Worm (Caenorhabditis elegans) whole organism, late embryonic: ENCODE measurements around the gene B0507.3.

Source experiments
- C08G9.2 ChIP-seq: sonication (generic microtip); optimal IDR thresholded peaks from 2 replicates; lab custom pipeline; 2016; ENCODE audit warnings: mild to moderate bottlenecking, missing genetic modification characterization, moderate library complexity, missing compliant biosample characterization
- C38D4.7 ChIP-seq: fragments of 200-800 bp; sonication (Bioruptor generic); optimal IDR thresholded peaks from 2 replicates; lab custom pipeline; 2018; ENCODE audit warnings: mild to moderate bottlenecking, missing genetic modification characterization, moderate library complexity, missing compliant biosample characterization
- Y22D7AL.16 ChIP-seq: sonication (generic microtip); optimal IDR thresholded peaks from 2 replicates; lab custom pipeline; 2016; ENCODE audit warnings: missing genetic modification characterization, missing compliant biosample characterization
- ceh-19 ChIP-seq: fragments of 200-800 bp; sonication (Bioruptor generic); optimal IDR thresholded peaks from 2 replicates; lab custom pipeline; 2018; ENCODE audit warnings: mild to moderate bottlenecking, missing genetic modification characterization, missing compliant biosample characterization
- ceh-2 ChIP-seq: sonication (generic microtip); optimal IDR thresholded peaks from 2 replicates; lab custom pipeline; 2016; ENCODE audit warnings: missing genotype, missing genetic modification characterization, missing compliant biosample characterization
- ceh-22 ChIP-seq: sonication (generic microtip); optimal IDR thresholded peaks from 2 replicates; lab custom pipeline; 2017; ENCODE audit warnings: missing biosample characterization, missing genetic modification characterization
- ceh-24 ChIP-seq: sonication (generic microtip); optimal IDR thresholded peaks from 2 replicates; lab custom pipeline; 2016; ENCODE audit warnings: mild to moderate bottlenecking, missing genetic modification characterization, missing compliant biosample characterization
- ceh-30 ChIP-seq: fragments of 150-350 bp; optimal IDR thresholded peaks from 2 replicates; lab custom pipeline; 2014; ENCODE audit warnings: missing biosample characterization, missing genetic modification characterization
- ceh-31 ChIP-seq: sonication (generic microtip); optimal IDR thresholded peaks from 2 replicates; lab custom pipeline; 2016; ENCODE audit warnings: missing genetic modification characterization, missing compliant biosample characterization
- dmd-4 ChIP-seq: sonication (generic microtip); optimal IDR thresholded peaks from 2 replicates; lab custom pipeline; 2016; ENCODE audit warnings: borderline replicate concordance, missing genetic modification characterization, missing compliant biosample characterization
- dve-1 ChIP-seq: sonication (generic microtip); optimal IDR thresholded peaks from 2 replicates; lab custom pipeline; 2017; ENCODE audit warnings: antibody characterized with exemption, mild to moderate bottlenecking, missing genetic modification characterization, missing compliant biosample characterization
- elt-2 ChIP-seq: sonication (generic microtip); optimal IDR thresholded peaks from 2 replicates; lab custom pipeline; 2016; ENCODE audit warnings: missing genetic modification reagents, missing genetic modification characterization, missing compliant biosample characterization
- ets-4 ChIP-seq: sonication (generic microtip); optimal IDR thresholded peaks from 2 replicates; lab custom pipeline; 2016; ENCODE audit warnings: missing genetic modification characterization, missing compliant biosample characterization
- fkh-6 ChIP-seq: sonication (generic microtip); optimal IDR thresholded peaks from 2 replicates; lab custom pipeline; 2016; ENCODE audit warnings: missing genetic modification characterization, missing compliant biosample characterization
- hlh-13 ChIP-seq: fragments of 200-800 bp; sonication (Bioruptor generic); optimal IDR thresholded peaks from 2 replicates; lab custom pipeline; 2018; ENCODE audit warnings: mild to moderate bottlenecking, missing genetic modification characterization, missing compliant biosample characterization
- hlh-6 ChIP-seq: sonication (generic microtip); optimal IDR thresholded peaks from 2 replicates; lab custom pipeline; 2016; ENCODE audit warnings: missing genotype, missing genetic modification characterization, missing compliant biosample characterization
- hlh-8 ChIP-seq: sonication (generic microtip); optimal IDR thresholded peaks from 2 replicates; lab custom pipeline; 2016; ENCODE audit warnings: missing genotype, missing genetic modification characterization, missing compliant biosample characterization
- lim-6 ChIP-seq: sonication (generic microtip); optimal IDR thresholded peaks from 2 replicates; lab custom pipeline; 2016; ENCODE audit warnings: missing genetic modification characterization, missing compliant biosample characterization
- madf-2 ChIP-seq: sonication (generic microtip); optimal IDR thresholded peaks from 2 replicates; lab custom pipeline; 2017; ENCODE audit warnings: missing genetic modification characterization, missing compliant biosample characterization
- nfya-1 ChIP-seq: sonication (generic microtip); optimal IDR thresholded peaks from 2 replicates; lab custom pipeline; 2017; ENCODE audit warnings: missing genetic modification characterization, mild to moderate bottlenecking, missing compliant biosample characterization, antibody characterized with exemption, moderate library complexity
- odd-2 ChIP-seq: sonication (generic microtip); optimal IDR thresholded peaks from 2 replicates; lab custom pipeline; 2017; ENCODE audit warnings: antibody characterized with exemption, mild to moderate bottlenecking, missing genetic modification characterization, missing compliant biosample characterization
- pax-1 ChIP-seq: fragments of 150-350 bp; optimal IDR thresholded peaks from 2 replicates; lab custom pipeline; 2014; ENCODE audit warnings: missing biosample characterization, missing genetic modification characterization
- pros-1 ChIP-seq: fragments of 150-350 bp; optimal IDR thresholded peaks from 2 replicates; lab custom pipeline; 2014; ENCODE audit warnings: missing biosample characterization, missing genetic modification reagents, missing genetic modification characterization
- sdc-2 ChIP-seq: sonication (generic microtip); optimal IDR thresholded peaks from 2 replicates; lab custom pipeline; 2016; ENCODE audit warnings: missing genotype, missing genetic modification characterization, missing compliant biosample characterization
- sox-2 ChIP-seq: fragments of 200-800 bp; sonication (Bioruptor generic); IDR thresholded peaks from 2 replicates; pipeline ENCODE4 v1.3.6; 2022; ENCODE audit warnings: missing genetic modification reagents, missing genetic modification characterization, missing compliant biosample characterization
- tbx-2 ChIP-seq: sonication (generic microtip); optimal IDR thresholded peaks from 2 replicates; lab custom pipeline; 2016; ENCODE audit warnings: missing genetic modification characterization, missing compliant biosample characterization
- unc-3 ChIP-seq, 2 experiments: fragments of 200-800 bp in 1 of 2; sonication (Bioruptor generic) in 1 of 2; sonication (generic microtip) in 1 of 2; conservative IDR thresholded peaks in 1 of 2; optimal IDR thresholded peaks in 1 of 2; 2 replicates each; pipeline versions ENCODE4 v1.3.6 to Lab custom; 2016 to 2022; ENCODE audit warnings: missing compliant biosample characterization in 2 of 2, missing genetic modification characterization in 2 of 2, missing genetic modification reagents in 1 of 2
- unc-42 ChIP-seq: sonication (generic microtip); optimal IDR thresholded peaks from 2 replicates; lab custom pipeline; 2016; ENCODE audit warnings: missing genotype, missing genetic modification characterization, missing compliant biosample characterization
- unc-55 ChIP-seq: sonication (generic microtip); optimal IDR thresholded peaks from 2 replicates; lab custom pipeline; 2017; ENCODE audit warnings: missing biosample characterization, missing genetic modification reagents, missing genetic modification characterization
- unc-86 ChIP-seq: sonication (generic microtip); optimal IDR thresholded peaks from 2 replicates; lab custom pipeline; 2016; ENCODE audit warnings: missing genetic modification characterization, missing compliant biosample characterization

B0507.3 gene

DNA sequence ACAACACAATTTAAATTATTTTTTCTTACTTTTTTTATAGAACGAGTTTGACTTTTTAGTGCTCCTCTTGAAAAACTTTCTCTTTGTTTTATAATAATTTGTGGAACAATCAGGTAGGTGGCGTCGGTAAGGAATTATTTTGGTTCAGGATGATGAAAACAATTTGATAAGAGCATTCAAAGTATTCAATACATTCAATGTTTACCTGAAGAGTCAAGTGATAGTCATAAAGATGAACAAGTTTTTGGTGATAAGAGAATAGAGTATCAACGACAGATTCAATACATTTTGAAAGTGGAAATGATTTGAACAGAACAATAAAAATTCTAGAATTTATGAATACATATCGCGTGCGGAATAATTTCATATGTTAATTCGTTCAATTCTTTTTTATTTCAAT lies 1.2 kb upstream of the B0507.3 start:
- no peak for TF ChIP-seq pax-1 (tag; lab: Kevin White, UChicago)
- TF ChIP-seq elt-2: peak; percentile 61
- TF ChIP-seq pros-1: no peak
- TF ChIP-seq hlh-8: no peak

DNA sequence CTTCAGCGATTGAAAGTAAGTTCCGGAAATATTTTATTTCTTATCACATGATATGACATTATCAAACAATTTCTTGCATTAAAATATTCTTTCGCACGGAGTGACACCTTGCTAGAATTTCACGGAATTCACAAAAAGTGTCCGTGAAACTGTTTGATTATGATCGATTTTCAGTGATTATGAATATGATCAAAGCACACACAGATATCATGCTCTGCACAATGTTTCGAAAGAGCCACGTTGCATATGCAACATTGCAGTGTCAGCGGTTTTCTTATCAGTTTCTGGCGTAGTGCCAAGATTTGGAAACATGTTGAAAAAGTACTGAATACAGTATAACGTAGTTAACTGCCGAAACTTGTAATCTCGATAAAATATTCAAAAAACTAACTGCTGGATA lies 445 bp downstream of the B0507.3 start:
- no peak for TF ChIP-seq ets-4 (tag; lab: Kevin White, UChicago)
- TF ChIP-seq elt-2: peak; percentile 14

DNA sequence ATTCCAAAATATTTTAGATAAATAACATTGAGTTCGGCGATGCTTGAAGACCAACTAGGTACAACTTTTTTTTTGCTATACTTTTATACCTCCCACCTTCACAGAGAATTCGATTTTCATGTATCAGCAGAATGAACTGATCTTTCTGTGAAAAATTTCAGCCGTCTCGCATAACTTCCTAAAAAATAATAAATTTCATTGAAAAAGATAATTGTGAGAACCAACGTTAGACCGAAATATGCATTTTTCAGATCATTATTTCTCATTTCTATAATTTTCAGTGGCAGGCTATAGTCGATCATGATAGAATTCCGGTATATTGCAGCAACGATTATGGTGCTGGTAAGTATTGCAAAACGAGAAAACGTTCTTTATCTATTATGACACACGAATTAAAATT lies 2.9 kb downstream of the B0507.3 start, which contains the start of gene srx-115:
srx-115 (plus strand) TSS at position 301 of the 400 bp plus-strand sequence.
- TF ChIP-seq Y22D7AL.16 (tag; lab: Kevin White, UChicago) (no peak), unc-86 (tag; lab: Kevin White, UChicago) (no peak), ceh-30 (no peak), hlh-6 (tag; lab: Kevin White, UChicago) (no peak)

DNA sequence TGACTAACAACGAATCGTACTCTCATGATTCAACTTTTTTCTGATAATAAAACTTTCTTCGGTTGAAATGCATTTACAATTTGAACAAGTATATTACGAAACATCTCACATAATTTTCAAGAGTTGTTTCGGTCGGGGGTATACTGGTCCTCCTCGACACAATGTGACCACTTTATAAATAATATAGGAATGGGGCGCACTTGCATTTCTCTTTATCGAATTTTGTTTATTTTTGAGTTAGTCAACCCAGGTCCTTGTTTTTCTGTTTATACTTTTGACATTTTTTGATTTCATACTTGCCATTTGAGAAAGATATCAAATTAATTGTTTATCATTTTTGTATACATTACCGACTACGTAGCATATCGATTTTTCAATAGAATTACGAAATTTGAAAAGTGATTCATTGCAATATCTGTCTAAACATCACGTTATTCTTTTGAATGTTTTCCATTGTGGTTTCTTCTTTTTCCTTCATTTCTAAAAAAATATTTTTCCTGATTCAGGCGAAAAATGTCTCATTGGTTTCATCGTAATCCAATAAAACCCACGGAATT lies 5.2 kb downstream of the B0507.3 start, which contains the start of gene B0507.2:
B0507.2 (plus strand) TSS at position 507 of the 557 bp plus-strand sequence.
- TF ChIP-seq lim-6 (tag; lab: Kevin White, UChicago) (no peak), madf-2 (tag; lab: Kevin White, UChicago) (no peak), unc-42 (tag; lab: Kevin White, UChicago) (peak; percentile 61), pros-1 (no peak), unc-86 (tag; lab: Kevin White, UChicago) (no peak)

DNA sequence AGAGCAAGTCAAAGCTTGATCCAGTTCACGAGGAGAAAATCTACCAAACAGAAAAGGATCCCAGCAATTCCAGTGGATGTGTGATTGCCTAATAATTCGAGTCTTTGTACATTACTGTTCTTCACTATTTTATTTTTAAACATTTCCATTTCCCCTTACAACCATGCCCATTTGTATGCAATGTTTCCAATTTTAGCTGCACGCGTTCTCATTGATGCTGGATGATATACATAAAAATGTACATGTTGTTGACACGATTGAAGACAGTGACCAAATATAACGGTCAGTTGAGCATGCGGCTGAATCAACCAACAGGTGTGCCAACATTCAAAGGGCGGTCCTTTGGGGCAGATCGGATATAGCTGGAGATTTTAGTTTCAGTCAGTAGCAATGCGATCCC lies 7.6 kb downstream of the B0507.3 start, which contains the start of gene B0507.1:
B0507.1 (plus strand) TSS at position 301 of the 400 bp plus-strand sequence.
- TF ChIP-seq unc-3 (GFP tag; conservative IDR thresholded peaks at IDR 0.05; lab: Robert Waterston, UW) (no peak), unc-3 (tag; optimal IDR thresholded peaks at IDR 0.05; lab: Kevin White, UChicago) (no peak), tbx-2 (tag; lab: Kevin White, UChicago) (no peak), dmd-4 (no peak), elt-2 (no peak), unc-55 (GFP tag; lab: Kevin White, UChicago) (no peak)

DNA sequence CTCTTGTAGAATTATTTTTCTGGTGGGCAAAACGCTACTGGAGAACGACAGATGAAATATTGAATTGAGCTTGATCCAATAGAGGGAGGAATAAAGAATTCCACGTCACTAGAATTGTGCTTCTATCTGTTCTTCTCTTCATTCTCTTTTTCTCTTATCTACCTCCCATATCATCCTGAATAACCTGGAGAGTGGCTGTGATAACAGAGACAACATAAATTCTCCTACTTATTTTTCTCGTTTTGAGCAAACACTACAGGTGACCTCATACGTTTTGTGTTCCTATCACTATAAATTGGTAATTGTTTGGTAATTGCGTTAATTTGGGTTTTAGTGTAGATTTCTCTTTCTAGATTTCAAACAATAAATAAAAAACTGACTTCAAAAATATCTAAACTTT lies 12.5 kb downstream of the B0507.3 start:
- TF ChIP-seq elt-2 (peak; percentile 88), ceh-30 (no peak)
- TF ChIP-seq, all 69 proteins: peak for 1

DNA sequence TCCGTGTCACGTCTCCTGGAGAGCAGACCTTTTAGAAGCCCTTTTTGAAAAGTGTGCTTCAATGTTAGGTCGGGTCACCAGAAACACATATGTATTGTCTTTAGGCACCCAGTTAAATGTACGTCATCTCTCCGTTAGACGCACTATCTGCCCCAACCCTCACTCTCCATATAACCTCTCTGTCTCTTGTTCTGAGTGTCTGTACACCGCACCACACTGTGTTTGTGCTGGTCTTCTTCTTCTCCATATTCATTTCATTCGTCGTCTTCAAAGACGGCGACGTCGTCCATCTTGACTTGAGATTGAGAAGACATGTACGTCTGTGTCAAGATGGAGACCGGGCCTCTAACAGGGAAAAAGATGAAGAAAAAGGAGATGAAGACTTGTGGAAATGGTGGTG lies 13.4 kb downstream of the B0507.3 start:
- no peak for TF ChIP-seq sdc-2 (tag; lab: Kevin White, UChicago)
- TF ChIP-seq sox-2 (GFP tag; lab: Robert Waterston, UW): no peak
- TF ChIP-seq C08G9.2: no peak
- no peak for TF ChIP-seq unc-42 (tag; lab: Kevin White, UChicago)
- no peak for TF ChIP-seq odd-2 (tag; lab: Kevin White, UChicago)
- TF ChIP-seq ceh-24 (tag; lab: Kevin White, UChicago): no peak
- TF ChIP-seq ceh-19 (GFP tag; lab: Kevin White, UChicago): no peak

DNA sequence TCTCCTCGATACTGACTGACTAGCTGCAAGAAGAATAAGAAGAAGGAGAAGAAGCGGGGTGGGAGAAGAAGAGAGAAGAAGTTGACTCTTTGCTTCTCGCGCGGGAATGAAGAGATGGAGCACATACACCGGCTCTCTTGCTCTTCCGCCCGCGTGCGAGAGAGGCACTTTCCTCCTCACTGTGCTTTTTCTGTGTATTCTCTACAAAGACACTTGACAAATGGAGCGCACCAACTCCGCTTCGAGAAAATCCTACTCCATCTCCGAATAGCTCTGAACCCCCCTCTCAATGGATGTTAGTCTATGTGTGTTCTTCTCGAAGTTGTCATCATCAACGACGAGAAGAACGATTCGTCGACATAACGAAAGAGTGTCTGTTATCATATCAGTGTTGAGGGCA lies 15.8 kb downstream of the B0507.3 start:
- TF ChIP-seq ceh-2 (peak; percentile 47), tbx-2 (tag; lab: Kevin White, UChicago) (peak; percentile 43), fkh-6 (no peak), hlh-13 (no peak), dve-1 (peak; percentile 2), ceh-22 (tag; lab: Kevin White, UChicago) (peak; percentile 93), C08G9.2 (no peak), ceh-31 (tag; lab: Kevin White, UChicago) (peak; percentile 24), C38D4.7 (no peak), nfya-1 (tag; lab: Kevin White, UChicago) (peak; percentile 29), elt-2 (peak; percentile 47)
